Fruit fly (Drosophila melanogaster) whole organism, embryonic: ENCODE data around the gene CG4270.

Source experiments
- Atf-2 ChIP-seq: fragments of 200-800 bp; sonication (Bioruptor generic); optimal IDR thresholded peaks from 2 replicates; lab custom pipeline; 2016; ENCODE audit warnings: missing biosample characterization, missing genetic modification characterization
- CG10366 ChIP-seq: fragments of 200-800 bp; sonication (Bioruptor generic); IDR thresholded peaks from 2 replicates; pipeline ENCODE4 v1.3.6; 2022; ENCODE audit warnings: missing biosample characterization, missing genetic modification characterization
- CG10462 ChIP-seq: fragments of 200-800 bp; sonication (Bioruptor generic); optimal IDR thresholded peaks from 2 replicates; lab custom pipeline; 2016; ENCODE audit warnings: missing biosample characterization, missing genetic modification characterization
- CG11696 ChIP-seq: fragments of 200-800 bp; sonication (Bioruptor generic); IDR thresholded peaks from 2 replicates; pipeline ENCODE4 v1.3.6; 2022; ENCODE audit warnings: missing biosample characterization, missing genetic modification characterization
- CG11723 ChIP-seq: fragments of 200-800 bp; sonication (Bioruptor generic); optimal IDR thresholded peaks from 2 replicates; lab custom pipeline; 2017; ENCODE audit warnings: missing biosample characterization, mild to moderate bottlenecking, missing genetic modification characterization
- CG1233 ChIP-seq: fragments of 200-800 bp; sonication (Bioruptor generic); optimal IDR thresholded peaks from 4 replicates; lab custom pipeline; 2018; ENCODE audit warnings: missing biosample characterization, mild to moderate bottlenecking, missing genetic modification characterization
- CG13296 ChIP-seq: fragments of 200-800 bp; sonication (Bioruptor generic); optimal IDR thresholded peaks from 3 replicates; lab custom pipeline; 2018; ENCODE audit warnings: missing biosample characterization, mild to moderate bottlenecking, missing genetic modification characterization
- CG13424 ChIP-seq: fragments of 200-800 bp; sonication (Bioruptor generic); optimal IDR thresholded peaks from 2 replicates; lab custom pipeline; 2019; ENCODE audit warnings: missing biosample characterization, mild to moderate bottlenecking, missing genetic modification characterization, moderate library complexity
- CG13894 ChIP-seq: fragments of 200-800 bp; sonication (Bioruptor generic); optimal IDR thresholded peaks from 3 replicates; lab custom pipeline; 2018; ENCODE audit warnings: missing biosample characterization, mild to moderate bottlenecking, missing genetic modification characterization, moderate library complexity
- CG15073 ChIP-seq: fragments of 200-800 bp; sonication (Bioruptor generic); optimal IDR thresholded peaks from 2 replicates; lab custom pipeline; 2016; ENCODE audit warnings: missing biosample characterization, missing genetic modification characterization
- CG16779 ChIP-seq: fragments of 200-800 bp; sonication (Bioruptor generic); IDR thresholded peaks from 2 replicates; pipeline ENCODE4 v1.3.6; 2022; ENCODE audit warnings: missing biosample characterization, missing genetic modification characterization
- CG16815 ChIP-seq: fragments of 200-800 bp; sonication (Bioruptor generic); optimal IDR thresholded peaks from 3 replicates; lab custom pipeline; 2017; ENCODE audit warnings: missing biosample characterization, mild to moderate bottlenecking, missing genetic modification characterization
- CG17912 ChIP-seq: fragments of 200-800 bp; sonication (Bioruptor generic); optimal IDR thresholded peaks from 2 replicates; lab custom pipeline; 2018; ENCODE audit warnings: missing biosample characterization, mild to moderate bottlenecking, missing genetic modification characterization
- CG18011 ChIP-seq: fragments of 200-800 bp; sonication (Bioruptor generic); optimal IDR thresholded peaks from 2 replicates; lab custom pipeline; 2017; ENCODE audit warnings: missing biosample characterization, missing genetic modification characterization, mild to moderate bottlenecking, moderate library complexity, missing genotype
- CG2116 ChIP-seq: fragments of 200-800 bp; sonication (Bioruptor generic); optimal IDR thresholded peaks from 3 replicates; lab custom pipeline; 2018; ENCODE audit warnings: missing biosample characterization, mild to moderate bottlenecking, missing genetic modification characterization
- CG2129 ChIP-seq: fragments of 200-800 bp; sonication (Bioruptor generic); IDR thresholded peaks from 2 replicates; pipeline ENCODE4 v1.3.6; 2022; ENCODE audit warnings: missing biosample characterization, missing genetic modification characterization; ENCODE audit not compliant: partially characterized antibody
- CG2678 ChIP-seq: fragments of 200-800 bp; sonication (Bioruptor generic); optimal IDR thresholded peaks from 3 replicates; lab custom pipeline; 2019; ENCODE audit warnings: missing biosample characterization, mild to moderate bottlenecking, missing genetic modification characterization, moderate library complexity
- CG31224 ChIP-seq: fragments of 200-800 bp; sonication (Bioruptor generic); IDR thresholded peaks from 2 replicates; pipeline ENCODE4 v1.3.6; 2022; ENCODE audit warnings: missing biosample characterization, missing genetic modification characterization
- CG32532 ChIP-seq: fragments of 200-800 bp; sonication (Bioruptor generic); IDR thresholded peaks from 2 replicates; pipeline ENCODE4 v1.3.6; 2022; ENCODE audit warnings: missing biosample characterization, missing genetic modification characterization
- CG6272 ChIP-seq: fragments of 200-800 bp; sonication (Bioruptor generic); IDR thresholded peaks from 2 replicates; pipeline ENCODE4 v1.3.6; 2022; ENCODE audit warnings: missing biosample characterization, missing genetic modification characterization
- CG6654 ChIP-seq: fragments of 200-800 bp; sonication (Bioruptor generic); optimal IDR thresholded peaks from 2 replicates; lab custom pipeline; 2017; ENCODE audit warnings: missing biosample characterization, mild to moderate bottlenecking, missing genetic modification characterization
- CG7372 ChIP-seq: fragments of 200-800 bp; sonication (Bioruptor generic); IDR thresholded peaks from 2 replicates; pipeline ENCODE4 v1.3.6; 2022; ENCODE audit warnings: missing biosample characterization, missing genetic modification characterization
- CG8281 ChIP-seq: fragments of 200-800 bp; sonication (Bioruptor generic); optimal IDR thresholded peaks from 2 replicates; lab custom pipeline; 2018; ENCODE audit warnings: missing biosample characterization, mild to moderate bottlenecking, missing genetic modification characterization, moderate library complexity
- CG8290 ChIP-seq, 3 experiments: fragments of 200-800 bp; sonication (Bioruptor generic); optimal IDR thresholded peaks; 2 replicates each; lab custom pipeline; 2016 to 2019; ENCODE audit warnings: missing biosample characterization in 3 of 3, missing genetic modification characterization in 3 of 3, mild to moderate bottlenecking in 2 of 3, moderate library complexity in 1 of 3
- CG8765 ChIP-seq: fragments of 200-800 bp; sonication (Bioruptor generic); IDR thresholded peaks from 2 replicates; pipeline ENCODE4 v1.3.6; 2022; ENCODE audit warnings: missing biosample characterization, missing genetic modification characterization
- CG8924 ChIP-seq: fragments of 200-800 bp; optimal IDR thresholded peaks from 3 replicates; lab custom pipeline; 2019; ENCODE audit warnings: missing biosample characterization, mild to moderate bottlenecking, missing genetic modification characterization, moderate library complexity
- CG9876 ChIP-seq: fragments of 200-800 bp; sonication (Bioruptor generic); optimal IDR thresholded peaks from 2 replicates; lab custom pipeline; 2016; ENCODE audit warnings: missing biosample characterization, missing genetic modification characterization
- D19B ChIP-seq: fragments of 200-800 bp; sonication (Bioruptor generic); optimal IDR thresholded peaks from 2 replicates; lab custom pipeline; 2017; ENCODE audit warnings: missing biosample characterization, mild to moderate bottlenecking, missing genetic modification characterization
- Ets65A ChIP-seq: fragments of 200-800 bp; sonication (Bioruptor generic); peaks from one replicate; lab custom pipeline; 2016; ENCODE audit warnings: missing biosample characterization, missing genetic modification characterization
- Fer1 ChIP-seq: fragments of 200-800 bp; sonication (Bioruptor generic); optimal IDR thresholded peaks from 2 replicates; lab custom pipeline; 2017; ENCODE audit warnings: missing biosample characterization, mild to moderate bottlenecking, missing genetic modification characterization
- HLH4C ChIP-seq: fragments of 200-800 bp; sonication (Bioruptor generic); IDR thresholded peaks from 3 replicates; pipeline ENCODE4 v1.3.6; 2022; ENCODE audit warnings: missing biosample characterization, missing genetic modification characterization; ENCODE audit not compliant: partially characterized antibody
- Hr3 ChIP-seq: fragments of 200-800 bp; sonication (Bioruptor generic); optimal IDR thresholded peaks from 3 replicates; lab custom pipeline; 2016; ENCODE audit warnings: missing biosample characterization, missing genetic modification characterization
- Jarid2 ChIP-seq: fragments of 200-800 bp; sonication (Bioruptor generic); optimal IDR thresholded peaks from 3 replicates; lab custom pipeline; 2017; ENCODE audit warnings: mild to moderate bottlenecking, missing biosample characterization, missing genetic modification reagents, missing genetic modification characterization
- Lhr ChIP-seq: fragments of 200-800 bp; sonication (Bioruptor generic); optimal IDR thresholded peaks from 3 replicates; lab custom pipeline; 2017; ENCODE audit warnings: mild to moderate bottlenecking, missing biosample characterization, missing genetic modification reagents, missing genetic modification characterization
- Mes4 ChIP-seq: fragments of 200-800 bp; sonication (Bioruptor generic); optimal IDR thresholded peaks from 2 replicates; lab custom pipeline; 2016; ENCODE audit warnings: missing biosample characterization, missing genetic modification characterization
- Sox100B ChIP-seq: fragments of 200-800 bp; sonication (Bioruptor generic); optimal IDR thresholded peaks from 3 replicates; lab custom pipeline; 2018; ENCODE audit warnings: missing biosample characterization, mild to moderate bottlenecking, missing genetic modification characterization
- Ssrp ChIP-seq: fragments of 200-800 bp; sonication (Bioruptor generic); optimal IDR thresholded peaks from 2 replicates; lab custom pipeline; 2018; ENCODE audit warnings: missing biosample characterization, mild to moderate bottlenecking, missing genetic modification characterization, moderate library complexity
- ato ChIP-seq: fragments of 200-800 bp; sonication (Bioruptor generic); IDR thresholded peaks from 2 replicates; pipeline ENCODE4 v1.3.6; 2022; ENCODE audit warnings: missing biosample characterization, missing genetic modification characterization; ENCODE audit not compliant: partially characterized antibody
- bigmax ChIP-seq: fragments of 200-800 bp; sonication (Bioruptor generic); optimal IDR thresholded peaks from 2 replicates; lab custom pipeline; 2018; ENCODE audit warnings: missing biosample characterization, mild to moderate bottlenecking, missing genetic modification characterization
- fd3F ChIP-seq: fragments of 200-800 bp; sonication (Bioruptor generic); optimal IDR thresholded peaks from 2 replicates; lab custom pipeline; 2018; ENCODE audit warnings: missing biosample characterization, mild to moderate bottlenecking, missing genetic modification characterization, moderate library complexity
- fd64A ChIP-seq: fragments of 200-800 bp; sonication (Bioruptor generic); optimal IDR thresholded peaks from 3 replicates; lab custom pipeline; 2018; ENCODE audit warnings: missing biosample characterization, mild to moderate bottlenecking, missing genetic modification characterization
- gcm ChIP-seq: fragments of 200-800 bp; sonication (Bioruptor generic); optimal IDR thresholded peaks from 2 replicates; lab custom pipeline; 2019; ENCODE audit warnings: missing biosample characterization, mild to moderate bottlenecking, missing genetic modification characterization, moderate library complexity
- grau ChIP-seq: fragments of 200-800 bp; optimal IDR thresholded peaks from 3 replicates; lab custom pipeline; 2019; ENCODE audit warnings: missing biosample characterization, mild to moderate bottlenecking, missing genetic modification characterization, moderate library complexity
- jing ChIP-seq: fragments of 200-800 bp; sonication (Bioruptor generic); optimal IDR thresholded peaks from 2 replicates; lab custom pipeline; 2018; ENCODE audit warnings: missing biosample characterization, mild to moderate bottlenecking, missing genetic modification characterization
- p53 ChIP-seq: fragments of 200-800 bp; sonication (Bioruptor generic); optimal IDR thresholded peaks from 2 replicates; lab custom pipeline; 2016; ENCODE audit warnings: missing biosample characterization, missing genetic modification characterization
- pfk ChIP-seq: fragments of 200-800 bp; sonication (Bioruptor generic); optimal IDR thresholded peaks from 2 replicates; lab custom pipeline; 2018; ENCODE audit warnings: missing biosample characterization, mild to moderate bottlenecking, missing genetic modification characterization, moderate library complexity
- ro ChIP-seq: fragments of 200-800 bp; sonication (Bioruptor generic); IDR thresholded peaks from 2 replicates; pipeline ENCODE4 v1.3.6; 2022; ENCODE audit warnings: missing biosample characterization, missing genetic modification characterization
- tin ChIP-seq: fragments of 200-800 bp; sonication (Bioruptor generic); optimal IDR thresholded peaks from 3 replicates; lab custom pipeline; 2016; ENCODE audit warnings: missing biosample characterization, missing genetic modification characterization
- trem ChIP-seq: fragments of 200-800 bp; optimal IDR thresholded peaks from 3 replicates; lab custom pipeline; 2019; ENCODE audit warnings: missing biosample characterization, mild to moderate bottlenecking, missing genetic modification characterization, moderate library complexity
- trh ChIP-seq: fragments of 200-800 bp; sonication (Bioruptor generic); optimal IDR thresholded peaks from 2 replicates; lab custom pipeline; 2016; ENCODE audit warnings: missing biosample characterization, missing genetic modification characterization

CG4270 gene

dm6 chr2L:2217067-2217684, 46.1 kb upstream of the CG4270 start, which contains the start of the genes CG15386, CG42371 and mio (continued):
- TF ChIP-seq gcm (GFP tag; lab: Kevin White, UChicago) = no peak
- no peak for TF ChIP-seq CG10366 (GFP tag; lab: Robert Waterston, UW)
- TF ChIP-seq CG9876 (GFP tag; lab: Kevin White, UChicago) = no peak
- TF ChIP-seq CG18011 (GFP tag; lab: Kevin White, UChicago) = no peak
- no peak for TF ChIP-seq CG11696 (GFP tag; lab: Robert Waterston, UW)
- TF ChIP-seq pfk (GFP tag; lab: Kevin White, UChicago) = no peak
- TF ChIP-seq CG6654 (GFP tag; lab: Kevin White, UChicago) = no peak
- no peak for TF ChIP-seq CG13894 (tag; lab: Kevin White, UChicago)
- TF ChIP-seq CG6272 = no peak
- no peak; the same call in 1 of the 2 replicates for TF ChIP-seq CG32532 (GFP tag; lab: Robert Waterston, UW)
- no peak for TF ChIP-seq Ets65A (GFP tag; lab: Kevin White, UChicago)
- TF ChIP-seq CG8281 = no peak
- TF ChIP-seq ro (GFP tag; lab: Robert Waterston, UW) = no peak
- no peak for TF ChIP-seq D19B (GFP tag; lab: Kevin White, UChicago)
- no peak for TF ChIP-seq bigmax (GFP tag; lab: Kevin White, UChicago)
- no peak for TF ChIP-seq CG16815 (GFP tag; lab: Kevin White, UChicago)
- TF ChIP-seq Hr3 = no peak
- TF ChIP-seq Jarid2 (GFP tag; lab: Kevin White, UChicago) = no peak
- no peak for TF ChIP-seq p53
- TF ChIP-seq CG15073 (GFP tag; lab: Kevin White, UChicago) = no peak
- no peak for TF ChIP-seq Sox100B
- no peak for TF ChIP-seq trh
- TF ChIP-seq tin (GFP tag; lab: Kevin White, UChicago) = no peak
- no peak for TF ChIP-seq CG13424 (tag; lab: Kevin White, UChicago)
- TF ChIP-seq CG7372 = no peak
- TF ChIP-seq ato (GFP tag; lab: Robert Waterston, UW) = peak; percentile 45
- no peak for TF ChIP-seq CG8765
- no peak for TF ChIP-seq CG8924
- no peak for TF ChIP-seq CG13296 (GFP tag; lab: Kevin White, UChicago)
- no peak for TF ChIP-seq fd64A (GFP tag; lab: Kevin White, UChicago)
- no peak for TF ChIP-seq CG1233 (GFP tag; lab: Kevin White, UChicago)
- TF ChIP-seq CG2116 = peak; percentile 47
- TF ChIP-seq grau (tag; lab: Kevin White, UChicago) = peak; percentile 17
- no peak for TF ChIP-seq fd3F
- TF ChIP-seq Ssrp (tag; lab: Kevin White, UChicago) = no peak
- TF ChIP-seq Fer1 (GFP tag; lab: Kevin White, UChicago) = peak; percentile 42
- TF ChIP-seq trem = peak; percentile 8
- TF ChIP-seq CG16779 (GFP tag; lab: Robert Waterston, UW) = no peak
- no peak for TF ChIP-seq Lhr
- TF ChIP-seq CG2678 = no peak
- TF ChIP-seq CG31224 = no peak
- no peak; the same call in 2 of the 3 replicates for TF ChIP-seq HLH4C
- TF ChIP-seq CG10462 (GFP tag; lab: Kevin White, UChicago) = no peak
- TF ChIP-seq Mes4 (GFP tag; lab: Kevin White, UChicago) = no peak
- TF ChIP-seq Atf-2 = no peak
- no peak for TF ChIP-seq CG2129
- TF ChIP-seq CG17912 (GFP tag; lab: Kevin White, UChicago) = no peak
- TF ChIP-seq CG8290 (GFP tag; optimal IDR thresholded peaks at IDR 0.05; lab: Kevin White, UChicago) = no peak
- peak in 1 of 2 experiments; percentile 71 for TF ChIP-seq CG8290 (tag; optimal IDR thresholded peaks at IDR 0.05; lab: Kevin White, UChicago)
- TF ChIP-seq jing (GFP tag; lab: Kevin White, UChicago) = no peak
- no peak for TF ChIP-seq CG11723
